Worm (Caenorhabditis elegans): ENCODE results near the gene srlf-2.

srlf-2 gene

ce11 chrIV:8511056-8511455, 21.0 kb downstream of the srlf-2 start, which contains the start of gene mes-6 (continued):
- TF ChIP-seq mab-9 (GFP tag; IDR thresholded peaks at IDR 0.05) = no peak
- peak; percentile 19 for TF ChIP-seq fkh-10 (GFP tag; optimal IDR thresholded peaks at IDR 0.05)
- TF ChIP-seq pqm-1 (tag; optimal IDR thresholded peaks at IDR 0.05) = no peak
- peak; percentile 42 for TF ChIP-seq nhr-71 (tag; optimal IDR thresholded peaks at IDR 0.05)
- TF ChIP-seq elt-2 (tag; optimal IDR thresholded peaks at IDR 0.05) = no peak
- peak; percentile 84 to 90 (median 87) for TF ChIP-seq dpl-1 (GFP tag; optimal IDR thresholded peaks at IDR 0.05)
- no peak for TF ChIP-seq Y116A8C.19 (tag; optimal IDR thresholded peaks at IDR 0.05; ENCODE audit: borderline replicate concordance)
- no peak for TF ChIP-seq sox-4 (tag; optimal IDR thresholded peaks at IDR 0.05)
- TF ChIP-seq lsy-2 (tag; optimal IDR thresholded peaks at IDR 0.05) = peak; percentile 68 to 77
- TF ChIP-seq fkh-4 (tag; optimal IDR thresholded peaks at IDR 0.05; ENCODE audit: borderline replicate concordance) = no peak
- TF ChIP-seq hlh-17 (GFP tag; optimal IDR thresholded peaks at IDR 0.05; ENCODE audit: borderline replicate concordance) = no peak
- peak; percentile 45 for TF ChIP-seq nhr-47 (tag; optimal IDR thresholded peaks at IDR 0.05)
- no peak for TF ChIP-seq ceh-90 (tag; optimal IDR thresholded peaks at IDR 0.05)
- no peak for TF ChIP-seq unc-86 (tag; optimal IDR thresholded peaks at IDR 0.05)
- TF ChIP-seq nhr-85 (tag) = peak; percentile 43
- TF ChIP-seq nhr-20 (tag; optimal IDR thresholded peaks at IDR 0.05) = peak; percentile 29
- TF ChIP-seq nhr-28 (tag; optimal IDR thresholded peaks at IDR 0.05) = no peak
- TF ChIP-seq C16A3.4 (tag; optimal IDR thresholded peaks at IDR 0.05) = peak; percentile 55
- TF ChIP-seq nhr-19 (GFP tag; conservative IDR thresholded peaks at IDR 0.05) = peak; percentile 16; the same call in 1 of the 2 replicates
- no peak for TF ChIP-seq ceh-63 (GFP tag; optimal IDR thresholded peaks at IDR 0.05)
- TF ChIP-seq tlp-1 (tag; optimal IDR thresholded peaks at IDR 0.05) = no peak
- TF ChIP-seq mep-1 (tag; optimal IDR thresholded peaks at IDR 0.05) = peak; percentile 51
- no peak for TF ChIP-seq ztf-4 (tag; optimal IDR thresholded peaks at IDR 0.05)
- no peak for TF ChIP-seq grh-1 (GFP tag; IDR thresholded peaks at IDR 0.05)
- peak; percentile 42 for TF ChIP-seq unc-130 (tag; optimal IDR thresholded peaks at IDR 0.05)
- TF ChIP-seq ceh-8 (GFP tag; optimal IDR thresholded peaks at IDR 0.05) = no peak
- peak; percentile 31 for TF ChIP-seq blmp-1 (tag; optimal IDR thresholded peaks at IDR 0.05)
- TF ChIP-seq ceh-82 (tag; optimal IDR thresholded peaks at IDR 0.05) = peak in 2 of 3 experiments; percentile 20 to 63
- TF ChIP-seq hpl-2 (GFP tag; optimal IDR thresholded peaks at IDR 0.05) = no peak
- TF ChIP-seq ceh-88 (GFP tag; IDR thresholded peaks at IDR 0.05) = no peak
- TF ChIP-seq nhr-11 (tag; optimal IDR thresholded peaks at IDR 0.05) = no peak
- TF ChIP-seq nhr-90 (tag; optimal IDR thresholded peaks at IDR 0.05; ENCODE audit: poor library complexity) = no peak
- TF ChIP-seq C34B4.2 (tag; optimal IDR thresholded peaks at IDR 0.05) = no peak
- no peak for TF ChIP-seq pag-3 (tag; optimal IDR thresholded peaks at IDR 0.05; ENCODE audit: borderline replicate concordance, insufficient read depth)
- no peak for TF ChIP-seq pax-3 (tag; optimal IDR thresholded peaks at IDR 0.05)
- no peak for TF ChIP-seq lin-39 (tag; optimal IDR thresholded peaks at IDR 0.05)
- no peak for TF ChIP-seq fos-1 (tag; optimal IDR thresholded peaks at IDR 0.05)
- TF ChIP-seq C04F5.9 (tag; optimal IDR thresholded peaks at IDR 0.05) = no peak
- TF ChIP-seq ets-5 (GFP tag; IDR thresholded peaks at IDR 0.05) = no peak
- peak; percentile 27 for TF ChIP-seq tbx-2 (tag; optimal IDR thresholded peaks at IDR 0.05)
- no peak for TF ChIP-seq unc-62 (GFP tag; optimal IDR thresholded peaks at IDR 0.05)
- TF ChIP-seq sptf-1 (tag; optimal IDR thresholded peaks at IDR 0.05) = no peak
- TF ChIP-seq aha-1 (tag; optimal IDR thresholded peaks at IDR 0.05) = no peak
- TF ChIP-seq irx-1 (tag; optimal IDR thresholded peaks at IDR 0.05) = peak; percentile 11
- no peak for TF ChIP-seq nhr-77 (tag; optimal IDR thresholded peaks at IDR 0.05)
- TF ChIP-seq ztf-11 (tag; optimal IDR thresholded peaks at IDR 0.05) = no peak
- no peak for TF ChIP-seq ama-1 (optimal IDR thresholded peaks at IDR 0.05)
- TF ChIP-seq ces-1 (GFP tag; optimal IDR thresholded peaks at IDR 0.05) = peak; percentile 46
- no peak for TF ChIP-seq mef-2 (tag; optimal IDR thresholded peaks at IDR 0.05)
- TF ChIP-seq nhr-12 (tag; optimal IDR thresholded peaks at IDR 0.05) = no peak
- TF ChIP-seq zag-1 (tag; optimal IDR thresholded peaks at IDR 0.05) = no peak
- peak; percentile 87 to 91 for TF ChIP-seq lin-35 (GFP tag; optimal IDR thresholded peaks at IDR 0.05)

Data from whole organism, L1 larva.